Worm (Caenorhabditis elegans): ENCODE data around the gene C44H9.7.

ce11 chrV:12822065-12822464 is 32.6 kb downstream of the C44H9.7 start:
- no peak for TF ChIP-seq nhr-237 (tag; optimal IDR thresholded peaks at IDR 0.05)
- TF ChIP-seq nhr-77 (tag; optimal IDR thresholded peaks at IDR 0.05): no peak
- TF ChIP-seq nhr-11 (tag; optimal IDR thresholded peaks at IDR 0.05): no peak
- TF ChIP-seq fos-1 (tag; optimal IDR thresholded peaks at IDR 0.05): no peak
- TF ChIP-seq nhr-20 (tag; optimal IDR thresholded peaks at IDR 0.05): peak; percentile 44
- TF ChIP-seq lin-13 (GFP tag; optimal IDR thresholded peaks at IDR 0.05): no peak
- TF ChIP-seq lsy-2 (tag; optimal IDR thresholded peaks at IDR 0.05): no peak
- no peak for TF ChIP-seq ets-5 (GFP tag; IDR thresholded peaks at IDR 0.05)
- TF ChIP-seq mdl-1 (tag; optimal IDR thresholded peaks at IDR 0.05): no peak
- TF ChIP-seq hlh-17 (GFP tag; optimal IDR thresholded peaks at IDR 0.05; ENCODE audit: borderline replicate concordance): no peak
- no peak for TF ChIP-seq pag-3 (tag; optimal IDR thresholded peaks at IDR 0.05; ENCODE audit: borderline replicate concordance, insufficient read depth)
- TF ChIP-seq lin-39 (tag; optimal IDR thresholded peaks at IDR 0.05): no peak
- no peak for TF ChIP-seq mep-1 (tag; optimal IDR thresholded peaks at IDR 0.05)
